Worm (Caenorhabditis elegans) whole organism, L2 larva: ENCODE measurements around the gene pges-2.
A peak's percentile ranks its signal among the peaks of the same experiment; 100 is the strongest.
"Not testable (repeated sequence)": the region's sequence is repeated elsewhere in the genome, so short reads cannot be mapped to it uniquely, and the experiment has no call there.

ENCODE experiments used
- C34F6.9 ChIP-seq: fragments of 150-350 bp; optimal IDR thresholded peaks from 2 replicates; lab custom pipeline; 2014; ENCODE audit warnings: missing biosample characterization, missing genetic modification characterization
- F13H6.1 ChIP-seq: sonication (generic microtip); optimal IDR thresholded peaks from 2 replicates; lab custom pipeline; 2016; ENCODE audit warnings: missing genetic modification characterization, missing compliant biosample characterization
- R02D3.7 ChIP-seq: fragments of 150-350 bp; optimal IDR thresholded peaks from 2 replicates; lab custom pipeline; 2014; ENCODE audit warnings: missing biosample characterization, missing genetic modification characterization
- Y55F3AM.14 ChIP-seq: fragments of 200-800 bp; sonication (Bioruptor generic); optimal IDR thresholded peaks from 2 replicates; lab custom pipeline; 2018; ENCODE audit warnings: mild to moderate bottlenecking, missing genetic modification characterization, missing compliant biosample characterization
- aly-2 ChIP-seq: fragments of 150-350 bp; optimal IDR thresholded peaks from 2 replicates; lab custom pipeline; 2014; ENCODE audit warnings: missing biosample characterization, missing genetic modification characterization
- blmp-1 ChIP-seq: sonication (generic microtip); optimal IDR thresholded peaks from 2 replicates; lab custom pipeline; 2017; ENCODE audit warnings: missing genetic modification characterization, mild to moderate bottlenecking, missing compliant biosample characterization, antibody characterized with exemption, moderate library complexity; ENCODE audit not compliant: insufficient read depth
- ceh-82 ChIP-seq: fragments of 150-350 bp; optimal IDR thresholded peaks from 2 replicates; lab custom pipeline; 2014; ENCODE audit warnings: missing biosample characterization, missing genetic modification characterization
- crh-2 ChIP-seq: sonication (generic microtip); optimal IDR thresholded peaks from 2 replicates; lab custom pipeline; 2017; ENCODE audit warnings: missing biosample characterization, missing genetic modification characterization
- egl-27 ChIP-seq: sonication (generic microtip); optimal IDR thresholded peaks from 3 replicates; lab custom pipeline; 2017; ENCODE audit warnings: missing biosample characterization, missing genetic modification reagents, missing genetic modification characterization
- fos-1 ChIP-seq: fragments of 150-350 bp; optimal IDR thresholded peaks from 2 replicates; lab custom pipeline; 2014; ENCODE audit warnings: missing biosample characterization, missing genetic modification characterization
- lin-11 ChIP-seq: fragments of 150-350 bp; sonication (generic microtip); optimal IDR thresholded peaks from 2 replicates; lab custom pipeline; 2014; ENCODE audit warnings: missing biosample characterization, missing genetic modification characterization, inconsistent platforms, mixed read lengths
- lin-13 ChIP-seq: fragments of 150-350 bp; optimal IDR thresholded peaks from 2 replicates; lab custom pipeline; 2014; ENCODE audit warnings: missing biosample characterization, missing genetic modification reagents, missing genetic modification characterization
- lin-39 ChIP-seq: fragments of 150-350 bp; optimal IDR thresholded peaks from 2 replicates; lab custom pipeline; 2014; ENCODE audit warnings: missing biosample characterization, missing genetic modification reagents, missing genetic modification characterization
- mbf-1 ChIP-seq: sonication (generic microtip); optimal IDR thresholded peaks from 2 replicates; lab custom pipeline; 2017; ENCODE audit warnings: missing biosample characterization, missing genetic modification characterization
- nhr-10 ChIP-seq: sonication (generic microtip); optimal IDR thresholded peaks from 2 replicates; lab custom pipeline; 2017; ENCODE audit warnings: missing biosample characterization, missing genetic modification characterization
- nhr-23 ChIP-seq: fragments of 150-350 bp; optimal IDR thresholded peaks from 2 replicates; lab custom pipeline; 2014; ENCODE audit warnings: missing biosample characterization, missing genetic modification reagents, missing genetic modification characterization
- nhr-25 ChIP-seq: fragments of 150-350 bp; sonication (generic microtip); optimal IDR thresholded peaks from 3 replicates; lab custom pipeline; 2014; ENCODE audit warnings: missing biosample characterization, missing genetic modification characterization
- nhr-6 ChIP-seq: fragments of 150-350 bp; optimal IDR thresholded peaks from 2 replicates; lab custom pipeline; 2014; ENCODE audit warnings: missing biosample characterization, missing genetic modification characterization
- nhr-77 ChIP-seq: fragments of 150-350 bp; optimal IDR thresholded peaks from 2 replicates; lab custom pipeline; 2014; ENCODE audit warnings: missing biosample characterization, missing genetic modification characterization
- sem-4 ChIP-seq: fragments of 150-350 bp; optimal IDR thresholded peaks from 2 replicates; lab custom pipeline; 2014; ENCODE audit warnings: missing biosample characterization, missing genetic modification reagents, missing genetic modification characterization
- sma-3 ChIP-seq: sonication (generic microtip); optimal IDR thresholded peaks from 2 replicates; lab custom pipeline; 2016; ENCODE audit warnings: missing genetic modification reagents, missing genetic modification characterization, missing compliant biosample characterization
- sma-9 ChIP-seq, 2 experiments: fragments of 150-350 bp in 1 of 2; sonication (generic microtip) in 1 of 2; optimal IDR thresholded peaks; 2 replicates each; lab custom pipeline; 2014 to 2016; ENCODE audit warnings: missing genetic modification characterization in 2 of 2, mild to moderate bottlenecking in 1 of 2, missing biosample characterization in 1 of 2, missing compliant biosample characterization in 1 of 2, missing genetic modification reagents in 1 of 2, moderate library complexity in 1 of 2
- snpc-4 ChIP-seq: fragments of 150-350 bp; optimal IDR thresholded peaks from 2 replicates; lab custom pipeline; 2014; ENCODE audit warnings: missing biosample characterization, missing genetic modification characterization
- unc-39 ChIP-seq: fragments of 150-350 bp; optimal IDR thresholded peaks from 2 replicates; lab custom pipeline; 2014; ENCODE audit warnings: missing biosample characterization, missing genetic modification characterization
- unc-55 ChIP-seq: fragments of 150-350 bp; sonication (generic microtip); optimal IDR thresholded peaks from 3 replicates; lab custom pipeline; 2014; ENCODE audit warnings: missing biosample characterization, missing genetic modification reagents, missing genetic modification characterization
- unc-62 ChIP-seq: fragments of 150-350 bp; optimal IDR thresholded peaks from 2 replicates; lab custom pipeline; 2014; ENCODE audit warnings: missing biosample characterization, missing genetic modification reagents, missing genetic modification characterization
- zag-1 ChIP-seq: fragments of 150-350 bp; optimal IDR thresholded peaks from 2 replicates; lab custom pipeline; 2014; ENCODE audit warnings: missing biosample characterization, missing genetic modification characterization
- ztf-1 ChIP-seq: fragments of 200-800 bp; sonication (Bioruptor generic); conservative IDR thresholded peaks from 2 replicates; pipeline ENCODE4 v1.3.6; 2022; ENCODE audit warnings: missing genetic modification characterization, missing compliant biosample characterization
- ztf-11 ChIP-seq: sonication (generic microtip); optimal IDR thresholded peaks from 2 replicates; lab custom pipeline; 2017; ENCODE audit warnings: missing biosample characterization, missing genetic modification characterization
- ztf-4 ChIP-seq: fragments of 150-350 bp; optimal IDR thresholded peaks from 2 replicates; lab custom pipeline; 2014; ENCODE audit warnings: missing biosample characterization, missing genetic modification characterization

pges-2 gene

ce11 chrIV:10330962-10331361 lies 36.6 kb downstream of the pges-2 start:
- TF ChIP-seq crh-2 (tag; lab: Kevin White, UChicago) (peak; percentile 35), nhr-23 (tag; lab: Kevin White, UChicago) (no peak), C34F6.9 (tag; lab: Kevin White, UChicago) (no peak), egl-27 (no peak), ztf-1 (GFP tag; lab: Robert Waterston, UW) (no peak), blmp-1 (peak; percentile 22), nhr-77 (tag; lab: Kevin White, UChicago) (no peak), sem-4 (tag; lab: Kevin White, UChicago) (no peak), sma-3 (GFP tag; lab: Kevin White, UChicago) (peak; percentile 44), snpc-4 (tag; lab: Kevin White, UChicago) (no peak), F13H6.1 (tag; lab: Kevin White, UChicago) (peak; percentile 25), ceh-82 (no peak), unc-62 (GFP tag; lab: Kevin White, UChicago) (no peak), mbf-1 (tag; lab: Kevin White, UChicago) (no peak), R02D3.7 (tag; lab: Kevin White, UChicago) (no peak), Y55F3AM.14 (GFP tag; lab: Kevin White, UChicago) (no peak), lin-13 (GFP tag; lab: Kevin White, UChicago) (no peak), fos-1 (peak; percentile 68), nhr-10 (no peak), zag-1 (tag; lab: Kevin White, UChicago) (no peak), nhr-25 (peak; percentile 17), sma-9 (GFP tag; optimal IDR thresholded peaks at IDR 0.05; lab: Kevin White, UChicago) (peak; percentile 28), sma-9 (tag; optimal IDR thresholded peaks at IDR 0.05; lab: Kevin White, UChicago) (no peak)

- TF ChIP-seq lin-11 (tag; lab: Kevin White, UChicago); nhr-23 (tag; lab: Kevin White, UChicago); blmp-1: not testable (repeated sequence)
These were observed 44.9 kb downstream of the pges-2 start, which contains the start of gene R09E10.1 for ce11 chrIV:10322650-10323049. Gene R09E10.1, minus strand, starts transcription at chrIV:10322750.

DNA sequence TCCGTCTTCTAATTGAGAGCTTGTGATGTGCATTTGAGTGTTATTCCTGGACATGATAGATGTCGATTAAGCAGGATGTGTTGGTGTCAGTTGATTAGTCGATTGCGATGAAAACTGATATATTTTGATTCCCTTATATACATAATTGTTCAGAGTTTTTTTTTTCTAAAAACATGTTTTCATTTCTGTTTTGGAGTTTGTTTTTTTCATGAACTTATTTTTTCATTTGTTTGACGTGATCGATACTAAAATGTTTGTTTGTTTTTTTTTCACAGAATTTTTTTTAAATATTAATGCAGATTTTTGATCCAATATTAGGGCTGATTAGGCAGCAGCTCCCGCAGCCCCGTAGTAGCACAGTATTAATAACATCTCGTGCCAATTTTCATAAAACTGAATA lies 49.4 kb downstream of the pges-2 start, which contains the start of gene R09E10.2:
Gene R09E10.2 (minus strand): TSS at position 101 of the 400 bp plus-strand sequence.
- no peak for TF ChIP-seq lin-39 (tag; lab: Kevin White, UChicago)
- TF ChIP-seq blmp-1 = no peak
- TF ChIP-seq unc-39 (tag; lab: Kevin White, UChicago) = no peak
- TF ChIP-seq aly-2 (tag; lab: Kevin White, UChicago) = no peak
- no peak for TF ChIP-seq ceh-82
- TF ChIP-seq nhr-6 (tag; lab: Kevin White, UChicago) = no peak
- no peak for TF ChIP-seq ztf-11
- no peak for TF ChIP-seq unc-55 (GFP tag; lab: Kevin White, UChicago)
- no peak for TF ChIP-seq egl-27
- no peak for TF ChIP-seq snpc-4 (tag; lab: Kevin White, UChicago)
- TF ChIP-seq sma-3 (GFP tag; lab: Kevin White, UChicago) = no peak
- no peak for TF ChIP-seq F13H6.1 (tag; lab: Kevin White, UChicago)
- no peak for TF ChIP-seq unc-62 (GFP tag; lab: Kevin White, UChicago)
- TF ChIP-seq ztf-4 (tag; lab: Kevin White, UChicago) = no peak
- TF ChIP-seq fos-1 = no peak
